Fruit fly (Drosophila melanogaster) whole organism, embryonic: ENCODE measurements around the gene Cwc25.

Experiments used
- Bdp1 ChIP-seq: fragments of 200-800 bp; sonication (Bioruptor generic); optimal IDR thresholded peaks from 3 replicates; lab custom pipeline; 2016; ENCODE audit warnings: missing biosample characterization, missing genetic modification characterization
- CG10543 ChIP-seq: fragments of 200-800 bp; sonication (Bioruptor generic); optimal IDR thresholded peaks from 3 replicates; lab custom pipeline; 2017; ENCODE audit warnings: missing biosample characterization, mild to moderate bottlenecking, missing genetic modification characterization, moderate library complexity
- CG10979 ChIP-seq: fragments of 200-800 bp; sonication (Bioruptor generic); optimal IDR thresholded peaks from 2 replicates; lab custom pipeline; 2018; ENCODE audit warnings: missing biosample characterization, mild to moderate bottlenecking, missing genetic modification characterization, moderate library complexity
- CG14710 ChIP-seq: fragments of 200-800 bp; sonication (Bioruptor generic); optimal IDR thresholded peaks from 3 replicates; lab custom pipeline; 2019; ENCODE audit warnings: missing biosample characterization, mild to moderate bottlenecking, missing genetic modification characterization, moderate library complexity
- CG14965 ChIP-seq: fragments of 200-800 bp; sonication (Bioruptor generic); optimal IDR thresholded peaks from 2 replicates; lab custom pipeline; 2016; ENCODE audit warnings: missing biosample characterization, missing genetic modification characterization, borderline replicate concordance
- CG16815 ChIP-seq: fragments of 200-800 bp; sonication (Bioruptor generic); optimal IDR thresholded peaks from 3 replicates; lab custom pipeline; 2017; ENCODE audit warnings: missing biosample characterization, mild to moderate bottlenecking, missing genetic modification characterization
- CG16863 ChIP-seq: fragments of 200-800 bp; sonication (Bioruptor generic); optimal IDR thresholded peaks from 3 replicates; lab custom pipeline; 2016; ENCODE audit warnings: missing biosample characterization, missing genetic modification characterization
- CG2678 ChIP-seq: fragments of 200-800 bp; sonication (Bioruptor generic); optimal IDR thresholded peaks from 3 replicates; lab custom pipeline; 2019; ENCODE audit warnings: missing biosample characterization, mild to moderate bottlenecking, missing genetic modification characterization, moderate library complexity
- CG3163 ChIP-seq: fragments of 200-800 bp; sonication (Bioruptor generic); optimal IDR thresholded peaks from 3 replicates; lab custom pipeline; 2016; ENCODE audit warnings: missing biosample characterization, missing genetic modification characterization
- CG3838 ChIP-seq: fragments of 200-800 bp; sonication (Bioruptor generic); optimal IDR thresholded peaks from 3 replicates; lab custom pipeline; 2016; ENCODE audit warnings: missing biosample characterization, missing genetic modification characterization
- CG5180 ChIP-seq: fragments of 200-800 bp; sonication (Bioruptor generic); optimal IDR thresholded peaks from 3 replicates; lab custom pipeline; 2017; ENCODE audit warnings: missing biosample characterization, missing genetic modification characterization, mild to moderate bottlenecking, moderate library complexity, missing genetic modification reagents
- CG6254 ChIP-seq: fragments of 200-800 bp; sonication (Bioruptor generic); optimal IDR thresholded peaks from 3 replicates; lab custom pipeline; 2017; ENCODE audit warnings: mild to moderate bottlenecking, missing biosample characterization, missing genetic modification reagents, missing genetic modification characterization
- CG6813 ChIP-seq: fragments of 200-800 bp; sonication (Bioruptor generic); optimal IDR thresholded peaks from 2 replicates; lab custom pipeline; 2017; ENCODE audit warnings: missing biosample characterization, missing genetic modification characterization, mild to moderate bottlenecking, moderate library complexity, missing genetic modification reagents
- CG7987 ChIP-seq: fragments of 200-800 bp; sonication (Bioruptor generic); optimal IDR thresholded peaks from 2 replicates; lab custom pipeline; 2018; ENCODE audit warnings: missing biosample characterization, mild to moderate bottlenecking, missing genetic modification characterization, moderate library complexity
- CG8944 ChIP-seq: fragments of 200-800 bp; sonication (Bioruptor generic); optimal IDR thresholded peaks from 3 replicates; lab custom pipeline; 2016; ENCODE audit warnings: missing biosample characterization, missing genetic modification characterization
- CG9876 ChIP-seq: fragments of 200-800 bp; sonication (Bioruptor generic); optimal IDR thresholded peaks from 2 replicates; lab custom pipeline; 2016; ENCODE audit warnings: missing biosample characterization, missing genetic modification characterization
- Doc3 ChIP-seq: fragments of 200-800 bp; sonication (Bioruptor generic); IDR thresholded peaks from 3 replicates; pipeline ENCODE4 v1.3.6; 2022; ENCODE audit warnings: missing biosample characterization, missing genetic modification characterization; ENCODE audit not compliant: partially characterized antibody
- Ets97D ChIP-seq: fragments of 200-800 bp; sonication (Bioruptor generic); optimal IDR thresholded peaks from 3 replicates; lab custom pipeline; 2016; ENCODE audit warnings: missing biosample characterization, missing genetic modification characterization
- Fer3 ChIP-seq: fragments of 200-800 bp; sonication (Bioruptor generic); optimal IDR thresholded peaks from 2 replicates; lab custom pipeline; 2018; ENCODE audit warnings: missing biosample characterization, mild to moderate bottlenecking, missing genetic modification characterization, moderate library complexity
- HHEX ChIP-seq: fragments of 200-800 bp; sonication (Bioruptor generic); optimal IDR thresholded peaks from 3 replicates; lab custom pipeline; 2017; ENCODE audit warnings: missing biosample characterization, mild to moderate bottlenecking, missing genetic modification characterization, missing genetic modification reagents
- Hmr ChIP-seq: fragments of 200-800 bp; sonication (Bioruptor generic); optimal IDR thresholded peaks from 3 replicates; lab custom pipeline; 2017; ENCODE audit warnings: mild to moderate bottlenecking, missing biosample characterization, missing genetic modification reagents, missing genetic modification characterization
- Hr39 ChIP-seq: fragments of >200 bp; optimal IDR thresholded peaks from 2 replicates; lab custom pipeline; 2017
- Hr51 ChIP-seq, 2 experiments: fragments of 200-800 bp; sonication (Bioruptor generic); optimal IDR thresholded peaks; 2 replicates in 1 of 2; 3 replicates in 1 of 2; lab custom pipeline; 2016 to 2018; ENCODE audit warnings: missing biosample characterization in 2 of 2, missing genetic modification characterization in 2 of 2, mild to moderate bottlenecking in 1 of 2, moderate library complexity in 1 of 2
- Hsf ChIP-seq: fragments of 200-800 bp; sonication (Bioruptor generic); optimal IDR thresholded peaks from 3 replicates; lab custom pipeline; 2016; ENCODE audit warnings: missing biosample characterization, missing genetic modification characterization
- Mes4 ChIP-seq: fragments of 200-800 bp; sonication (Bioruptor generic); optimal IDR thresholded peaks from 2 replicates; lab custom pipeline; 2016; ENCODE audit warnings: missing biosample characterization, missing genetic modification characterization
- NK7.1 ChIP-seq: fragments of 200-800 bp; sonication (Bioruptor generic); optimal IDR thresholded peaks from 3 replicates; lab custom pipeline; 2016; ENCODE audit warnings: missing biosample characterization, missing genetic modification characterization
- Ravus ChIP-seq: fragments of 200-800 bp; sonication (Bioruptor generic); IDR thresholded peaks from 2 replicates; pipeline ENCODE4 v1.3.6; 2022; ENCODE audit warnings: missing biosample characterization, missing genetic modification characterization
- Sox102F ChIP-seq: fragments of 200-800 bp; sonication (Bioruptor generic); optimal IDR thresholded peaks from 2 replicates; lab custom pipeline; 2018; ENCODE audit warnings: missing biosample characterization, mild to moderate bottlenecking, missing genetic modification characterization, moderate library complexity
- Spps ChIP-seq: fragments of 200-800 bp; sonication (Bioruptor generic); optimal IDR thresholded peaks from 2 replicates; lab custom pipeline; 2018; ENCODE audit warnings: missing biosample characterization, mild to moderate bottlenecking, missing genetic modification characterization
- Xbp1 ChIP-seq: fragments of 200-800 bp; sonication (Bioruptor generic); optimal IDR thresholded peaks from 3 replicates; lab custom pipeline; 2016; ENCODE audit warnings: missing biosample characterization, mild to moderate bottlenecking, missing genetic modification characterization
- Xrp1 ChIP-seq: fragments of 200-800 bp; sonication (Bioruptor generic); IDR thresholded peaks from 2 replicates; pipeline ENCODE4 v1.3.6; 2022; ENCODE audit warnings: missing biosample characterization, missing genetic modification characterization
- cato ChIP-seq: fragments of 200-800 bp; sonication (Bioruptor generic); optimal IDR thresholded peaks from 2 replicates; lab custom pipeline; 2016; ENCODE audit warnings: missing biosample characterization, missing genetic modification characterization, borderline replicate concordance
- dpn ChIP-seq, 2 experiments: fragments of 200-800 bp; sonication (Bioruptor generic); optimal IDR thresholded peaks; 3 replicates each; lab custom pipeline; 2016; ENCODE audit warnings: missing biosample characterization in 2 of 2, missing genetic modification characterization in 2 of 2
- grn ChIP-seq: fragments of 200-800 bp; sonication (Bioruptor generic); optimal IDR thresholded peaks from 3 replicates; lab custom pipeline; 2017; ENCODE audit warnings: missing biosample characterization, missing genetic modification characterization
- gsb ChIP-seq: fragments of 200-800 bp; sonication (Bioruptor generic); IDR thresholded peaks from 2 replicates; pipeline ENCODE4 v1.3.6; 2022; ENCODE audit warnings: missing biosample characterization, missing genetic modification characterization
- hkb ChIP-seq, 2 experiments: fragments of 200-800 bp in 1 of 2; fragments of >200 bp in 1 of 2; sonication (Bioruptor generic) in 1 of 2; IDR thresholded peaks in 1 of 2; optimal IDR thresholded peaks in 1 of 2; 2 replicates each; pipeline versions ENCODE4 v1.3.6 to Lab custom; 2017 to 2022; ENCODE audit warnings: missing biosample characterization in 1 of 2, missing genetic modification characterization in 1 of 2
- insv ChIP-seq, 2 experiments: fragments of 200-800 bp; sonication (Bioruptor generic); optimal IDR thresholded peaks; 3 replicates each; lab custom pipeline; 2016 to 2018; ENCODE audit warnings: missing biosample characterization in 2 of 2, missing genetic modification characterization in 2 of 2
- maf-S ChIP-seq: fragments of 200-800 bp; sonication (Bioruptor generic); optimal IDR thresholded peaks from 2 replicates; lab custom pipeline; 2016; ENCODE audit warnings: missing biosample characterization, missing genetic modification characterization
- nmo ChIP-seq: fragments of 200-800 bp; sonication (Bioruptor generic); optimal IDR thresholded peaks from 2 replicates; lab custom pipeline; 2018; ENCODE audit warnings: missing biosample characterization, mild to moderate bottlenecking, missing genetic modification characterization, moderate library complexity
- nom ChIP-seq: fragments of 200-800 bp; sonication (Bioruptor generic); optimal IDR thresholded peaks from 2 replicates; lab custom pipeline; 2017; ENCODE audit warnings: missing biosample characterization, missing genetic modification characterization, mild to moderate bottlenecking, moderate library complexity, missing genetic modification reagents
- oc ChIP-seq: fragments of 200-800 bp; sonication (Bioruptor generic); optimal IDR thresholded peaks from 2 replicates; lab custom pipeline; 2018; ENCODE audit warnings: missing biosample characterization, mild to moderate bottlenecking, missing genetic modification characterization, moderate library complexity
- p53 ChIP-seq: fragments of 200-800 bp; sonication (Bioruptor generic); optimal IDR thresholded peaks from 2 replicates; lab custom pipeline; 2016; ENCODE audit warnings: missing biosample characterization, missing genetic modification characterization
- phol ChIP-seq: fragments of 200-800 bp; sonication (Bioruptor generic); optimal IDR thresholded peaks from 3 replicates; lab custom pipeline; 2018; ENCODE audit warnings: missing biosample characterization, mild to moderate bottlenecking, missing genetic modification characterization, moderate library complexity
- pum ChIP-seq: fragments of 200-800 bp; sonication (Bioruptor generic); optimal IDR thresholded peaks from 2 replicates; lab custom pipeline; 2016; ENCODE audit warnings: missing biosample characterization, missing genetic modification characterization
- slou ChIP-seq: fragments of 200-800 bp; sonication (Bioruptor generic); optimal IDR thresholded peaks from 3 replicates; lab custom pipeline; 2016; ENCODE audit warnings: missing biosample characterization, missing genetic modification characterization
- sob ChIP-seq: fragments of 200-800 bp; sonication (Bioruptor generic); IDR thresholded peaks from 2 replicates; pipeline ENCODE4 v1.3.6; 2022; ENCODE audit warnings: missing biosample characterization, missing genetic modification characterization
- zf30C ChIP-seq: fragments of 200-800 bp; sonication (Bioruptor generic); optimal IDR thresholded peaks from 3 replicates; lab custom pipeline; 2018; ENCODE audit warnings: missing biosample characterization, mild to moderate bottlenecking, missing genetic modification characterization

Cwc25 gene

dm6 chr2L:2752460-2753411 is 7.8 kb downstream of the Cwc25 start, which contains the start of gene Pgk:
Gene Pgk, minus strand, starts transcription at chr2L:2753068.
- TF ChIP-seq Spps (tag; lab: Kevin White, UChicago) (peak; percentile 25), Ets97D (GFP tag; lab: Kevin White, UChicago) (peak; percentile 32), CG6254 (GFP tag; lab: Kevin White, UChicago) (peak; percentile 47), dpn (GFP tag; optimal IDR thresholded peaks at IDR 0.05; lab: Kevin White, UChicago) (peak in 1 of 2 experiments; percentile 56), CG14710 (peak; percentile 25), Fer3 (peak; percentile 45), phol (tag; lab: Kevin White, UChicago) (peak; percentile 12), CG8944 (peak; percentile 17), Ravus (GFP tag; lab: Robert Waterston, UW) (no peak), CG16815 (GFP tag; lab: Kevin White, UChicago) (no peak), CG9876 (GFP tag; lab: Kevin White, UChicago) (peak; percentile 31), CG6813 (peak; percentile 63), Sox102F (peak; percentile 49), p53 (GFP tag; lab: Kevin White, UChicago) (peak; percentile 98), CG3838 (GFP tag; lab: Kevin White, UChicago) (peak; percentile 5), HHEX (GFP tag; lab: Kevin White, UChicago) (peak; percentile 55), Hmr (GFP tag; lab: Kevin White, UChicago) (peak; percentile 21), CG2678 (tag; lab: Kevin White, UChicago) (peak; percentile 47), hkb (optimal IDR thresholded peaks at IDR 0.05; lab: Kevin White, UChicago) (peak; percentile 54), hkb (GFP tag; IDR thresholded peaks at IDR 0.05; lab: Robert Waterston, UW) (no peak), oc (peak; percentile 75), Hsf (GFP tag; lab: Kevin White, UChicago) (peak; percentile 23), nom (peak; percentile 92), CG16863 (peak; percentile 29), CG10543 (GFP tag; lab: Kevin White, UChicago) (peak; percentile 81), CG10979 (peak; percentile 16), Mes4 (GFP tag; lab: Kevin White, UChicago) (peak; percentile 50), CG14965 (GFP tag; lab: Kevin White, UChicago) (no peak), Hr39 (lab: Kevin White, UChicago) (no peak), CG3163 (peak; percentile 24), insv (GFP tag; optimal IDR thresholded peaks at IDR 0.05; lab: Kevin White, UChicago) (peak in 1 of 2 experiments; percentile 40), nmo (peak; percentile 25), zf30C (GFP tag; lab: Kevin White, UChicago) (peak; percentile 100), sob (GFP tag; lab: Robert Waterston, UW) (no peak), CG7987 (GFP tag; lab: Kevin White, UChicago) (peak; percentile 31), Hr51 (GFP tag; optimal IDR thresholded peaks at IDR 0.05; lab: Kevin White, UChicago) (peak; percentile 53 to 62), Xbp1 (GFP tag; lab: Kevin White, UChicago) (peak; percentile 30), Xrp1 (GFP tag; lab: Robert Waterston, UW) (no peak), Doc3 (GFP tag; lab: Robert Waterston, UW) (no peak), cato (GFP tag; lab: Kevin White, UChicago) (no peak), grn (peak; percentile 5), gsb (GFP tag; lab: Robert Waterston, UW) (no peak), CG5180 (GFP tag; lab: Kevin White, UChicago) (peak; percentile 69), NK7.1 (GFP tag; lab: Kevin White, UChicago) (peak; percentile 53), maf-S (GFP tag; lab: Kevin White, UChicago) (no peak), slou (GFP tag; lab: Kevin White, UChicago) (peak; percentile 10), Bdp1 (GFP tag; lab: Kevin White, UChicago) (peak; percentile 28), pum (GFP tag; lab: Kevin White, UChicago) (no peak)
